Fruit fly (Drosophila melanogaster): ENCODE data around the gene Sgs3.

Sgs3 gene

DNA sequence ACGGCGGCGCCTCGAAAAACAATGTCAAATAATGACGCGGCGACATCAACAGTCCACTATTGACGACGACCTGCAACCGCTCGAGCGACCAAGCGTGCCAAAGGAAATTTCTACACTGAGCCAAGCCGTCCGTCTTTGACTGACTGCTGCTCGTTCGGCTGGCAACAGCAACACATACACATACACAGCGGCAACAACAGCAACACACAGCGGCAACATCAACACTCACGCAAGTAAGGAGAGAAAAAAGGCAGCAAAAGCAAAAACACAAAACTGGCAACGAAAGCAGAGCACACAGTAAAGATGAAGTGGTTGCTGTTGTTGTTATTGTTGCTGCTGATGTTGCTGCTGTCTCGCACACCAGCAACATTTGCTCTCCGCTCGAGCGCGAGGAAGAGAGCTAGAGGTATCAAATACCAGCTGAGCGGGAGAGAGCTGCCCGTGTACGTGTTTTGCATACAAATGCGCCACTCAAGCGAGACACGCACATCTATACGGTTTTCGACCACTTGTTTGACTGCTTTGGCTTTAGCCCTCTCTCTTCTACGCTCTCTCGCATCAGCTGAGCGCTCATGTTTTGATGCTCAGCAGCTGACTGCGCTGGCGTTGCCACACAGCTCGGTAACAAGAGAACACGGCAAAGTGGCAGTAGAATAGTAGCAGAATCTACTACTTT, 41.1 kb downstream of the Sgs3 start (continued):
- TF ChIP-seq MESR4 (GFP tag; optimal IDR thresholded peaks at IDR 0.05) (no peak), so (GFP tag; IDR thresholded peaks at IDR 0.05) (peak; percentile 79; the same call in 2 of the 3 replicates)

dm6 chr3L:11553672-11554068, 41.6 kb downstream of the Sgs3 start:
- TF ChIP-seq CG4424 (GFP tag; optimal IDR thresholded peaks at IDR 0.05) (peak; percentile 98), CG17612 (GFP tag; IDR thresholded peaks at IDR 0.05) (no peak)

dm6 chr3L:11554338-11554737, 42.3 kb downstream of the Sgs3 start:
- TF ChIP-seq Sox102F (GFP tag; optimal IDR thresholded peaks at IDR 0.05) (peak; percentile 80), Hr39 (optimal IDR thresholded peaks at IDR 0.05) (no peak), corto (GFP tag; optimal IDR thresholded peaks at IDR 0.05) (no peak), Elba2 (GFP tag; optimal IDR thresholded peaks at IDR 0.05) (peak; percentile 59), CG14965 (GFP tag; optimal IDR thresholded peaks at IDR 0.05; ENCODE audit: borderline replicate concordance) (peak; percentile 46), CG4282 (GFP tag; optimal IDR thresholded peaks at IDR 0.05) (no peak), esg (GFP tag; conservative IDR thresholded peaks at IDR 0.05) (peak; percentile 51), sd (tag; optimal IDR thresholded peaks at IDR 0.05) (no peak), Poxn (GFP tag; IDR thresholded peaks at IDR 0.05) (no peak), CG10366 (GFP tag; IDR thresholded peaks at IDR 0.05) (peak; percentile 73), cad (GFP tag; optimal IDR thresholded peaks at IDR 0.05) (no peak), CG16863 (GFP tag; optimal IDR thresholded peaks at IDR 0.05) (peak; percentile 60), CG7928 (GFP tag; optimal IDR thresholded peaks at IDR 0.05) (peak; percentile 10), Scr (GFP tag; IDR thresholded peaks at IDR 0.05; ENCODE audit: partially characterized antibody) (no peak), Six4 (GFP tag; optimal IDR thresholded peaks at IDR 0.05) (peak; percentile 83), CG17912 (GFP tag; optimal IDR thresholded peaks at IDR 0.05) (no peak), CG15601 (tag; optimal IDR thresholded peaks at IDR 0.05) (peak; percentile 91), vfl (GFP tag; optimal IDR thresholded peaks at IDR 0.05) (peak; percentile 33), trh (GFP tag; optimal IDR thresholded peaks at IDR 0.05) (peak; percentile 15), CG4360 (GFP tag; IDR thresholded peaks at IDR 0.05) (peak; percentile 56; the same call in 1 of the 2 replicates), Hand (GFP tag; optimal IDR thresholded peaks at IDR 0.05) (no peak), NfI (GFP tag; optimal IDR thresholded peaks at IDR 0.05) (peak; percentile 54), CG1233 (GFP tag; optimal IDR thresholded peaks at IDR 0.05) (peak; percentile 81), grn (GFP tag; optimal IDR thresholded peaks at IDR 0.05) (peak; percentile 24), unpg (GFP tag; optimal IDR thresholded peaks at IDR 0.05) (peak; percentile 86), Gsc (GFP tag; IDR thresholded peaks at IDR 0.05) (no peak; the same call in 1 of the 2 replicates), GATAe (GFP tag; conservative IDR thresholded peaks at IDR 0.05) (no peak), CG16779 (GFP tag; IDR thresholded peaks at IDR 0.05) (no peak), Nf-YC (tag; optimal IDR thresholded peaks at IDR 0.05) (peak; percentile 18), ato (GFP tag; IDR thresholded peaks at IDR 0.05; ENCODE audit: partially characterized antibody) (no peak), pum (GFP tag; optimal IDR thresholded peaks at IDR 0.05) (peak; percentile 79), Eip74EF (GFP tag; optimal IDR thresholded peaks at IDR 0.05) (peak in 1 of 2 experiments; percentile 76), Antp (GFP tag; optimal IDR thresholded peaks at IDR 0.05) (peak; percentile 59), ken (GFP tag; IDR thresholded peaks at IDR 0.05) (peak; percentile 80), repo (GFP tag; optimal IDR thresholded peaks at IDR 0.05) (peak; percentile 65), tna (GFP tag; IDR thresholded peaks at IDR 0.05; ENCODE audit: partially characterized antibody) (no peak), Dp (GFP tag; optimal IDR thresholded peaks at IDR 0.05) (no peak), CG11093 (GFP tag; IDR thresholded peaks at IDR 0.05) (peak; percentile 62; the same call in 1 of the 3 replicates), Dip3 (GFP tag; optimal IDR thresholded peaks at IDR 0.05) (no peak), CG30020 (tag; optimal IDR thresholded peaks at IDR 0.05) (peak; percentile 70), CG3847 (GFP tag; IDR thresholded peaks at IDR 0.05) (0 out of 2 replicates have a peak, but pooled peaks have one; percentile 15), CG9609 (GFP tag; optimal IDR thresholded peaks at IDR 0.05) (peak; percentile 67), CG16815 (GFP tag; optimal IDR thresholded peaks at IDR 0.05) (peak; percentile 87)

All from whole organism, embryonic.